Worm (Caenorhabditis elegans) whole organism, young adult: Measurements from ENCODE around the gene ugtp-1.

Experiments used
- B0019.2 ChIP-seq: fragments of 200-800 bp; sonication (Bioruptor generic); conservative IDR thresholded peaks from 2 replicates; pipeline ENCODE4 v1.3.6; 2022; ENCODE audit warnings: missing genetic modification reagents, missing genetic modification characterization, missing compliant biosample characterization
- C06A6.2 ChIP-seq: fragments of 200-800 bp; sonication (Bioruptor generic); conservative IDR thresholded peaks from 2 replicates; pipeline ENCODE4 v1.3.6; 2022; ENCODE audit warnings: missing genetic modification characterization, missing compliant biosample characterization
- F22D6.2 ChIP-seq: sonication (generic microtip); optimal IDR thresholded peaks from 2 replicates; lab custom pipeline; 2016; ENCODE audit warnings: mild to moderate bottlenecking, missing genetic modification characterization, missing compliant biosample characterization
- F33H1.4 ChIP-seq: fragments of 200-800 bp; sonication (Bioruptor generic); IDR thresholded peaks from 2 replicates; pipeline ENCODE4 v1.3.6; 2022; ENCODE audit warnings: missing genetic modification reagents, missing genetic modification characterization, missing compliant biosample characterization
- F52B5.7 ChIP-seq: sonication (generic microtip); optimal IDR thresholded peaks from 2 replicates; lab custom pipeline; 2016; ENCODE audit warnings: mild to moderate bottlenecking, missing genetic modification characterization, missing compliant biosample characterization
- T07F8.4 ChIP-seq: sonication (generic microtip); optimal IDR thresholded peaks from 2 replicates; lab custom pipeline; 2016; ENCODE audit warnings: mild to moderate bottlenecking, missing genetic modification characterization, moderate library complexity, missing compliant biosample characterization
- Y53F4B.3 ChIP-seq: fragments of 200-800 bp; sonication (Bioruptor generic); IDR thresholded peaks from 2 replicates; pipeline ENCODE4 v1.3.6; 2022; ENCODE audit warnings: missing genetic modification reagents, missing genetic modification characterization, missing compliant biosample characterization
- Y67H2A.10 ChIP-seq: fragments of 200-800 bp; sonication (Bioruptor generic); conservative IDR thresholded peaks from 2 replicates; pipeline ENCODE4 v1.3.6; 2022; ENCODE audit warnings: missing genetic modification reagents, missing genetic modification characterization, missing compliant biosample characterization
- Y79H2A.3 ChIP-seq: fragments of 200-800 bp; sonication (Bioruptor generic); conservative IDR thresholded peaks from 2 replicates; pipeline ENCODE4 v1.3.6; 2022; ENCODE audit warnings: missing genetic modification reagents, missing genetic modification characterization, missing compliant biosample characterization
- Y95B8A.8 ChIP-seq: fragments of 200-800 bp; sonication (Bioruptor generic); IDR thresholded peaks from 2 replicates; pipeline ENCODE4 v1.3.6; 2022; ENCODE audit warnings: missing genetic modification reagents, missing genetic modification characterization, missing compliant biosample characterization
- ZK185.1 ChIP-seq: sonication (generic microtip); optimal IDR thresholded peaks from 2 replicates; lab custom pipeline; 2016; ENCODE audit warnings: mild to moderate bottlenecking, missing genetic modification characterization, missing compliant biosample characterization; ENCODE audit not compliant: poor library complexity, severe bottlenecking
- ama-1 ChIP-seq, 3 experiments: fragments of 150-350 bp in 1 of 3; sonication (generic microtip) in 2 of 3; optimal IDR thresholded peaks; 2 replicates each; lab custom pipeline; 2014 to 2018; ENCODE audit warnings: missing biosample characterization in 2 of 3, missing genetic modification characterization in 2 of 3, missing genetic modification reagents in 2 of 3
- attf-3 ChIP-seq: fragments of 200-800 bp; sonication (Bioruptor generic); conservative IDR thresholded peaks from 2 replicates; pipeline ENCODE4 v1.3.6; 2022; ENCODE audit warnings: missing genetic modification reagents, missing genetic modification characterization, missing compliant biosample characterization
- attf-5 ChIP-seq: fragments of 200-800 bp; sonication (Bioruptor generic); optimal IDR thresholded peaks from 2 replicates; lab custom pipeline; 2018; ENCODE audit warnings: mild to moderate bottlenecking, missing genetic modification characterization, missing compliant biosample characterization
- ccch-3 ChIP-seq: fragments of 200-800 bp; sonication (Bioruptor generic); optimal IDR thresholded peaks from 2 replicates; lab custom pipeline; 2018; ENCODE audit warnings: mild to moderate bottlenecking, missing genetic modification characterization, missing compliant biosample characterization
- ceh-91 ChIP-seq: fragments of 200-800 bp; sonication (Bioruptor generic); IDR thresholded peaks from 2 replicates; pipeline ENCODE4 v1.3.6; 2022; ENCODE audit warnings: missing genetic modification reagents, missing genetic modification characterization, missing compliant biosample characterization
- egl-44 ChIP-seq: fragments of 200-800 bp; sonication (Bioruptor generic); IDR thresholded peaks from 2 replicates; pipeline ENCODE4 v1.3.6; 2022; ENCODE audit warnings: missing genetic modification reagents, missing genetic modification characterization, missing compliant biosample characterization
- gei-17 ChIP-seq: fragments of 200-800 bp; sonication (Bioruptor generic); optimal IDR thresholded peaks from 2 replicates; lab custom pipeline; 2018; ENCODE audit warnings: mild to moderate bottlenecking, missing genetic modification characterization, missing compliant biosample characterization
- hlh-12 ChIP-seq: sonication (generic microtip); optimal IDR thresholded peaks from 2 replicates; lab custom pipeline; 2016; ENCODE audit warnings: missing genetic modification characterization, missing compliant biosample characterization
- lag-1 ChIP-seq: fragments of 200-800 bp; sonication (Bioruptor generic); IDR thresholded peaks from 2 replicates; pipeline ENCODE4 v1.3.6; 2022; ENCODE audit warnings: missing genetic modification reagents, missing genetic modification characterization, missing compliant biosample characterization
- lin-26 ChIP-seq: fragments of 200-800 bp; sonication (Bioruptor generic); IDR thresholded peaks from 2 replicates; pipeline ENCODE4 v1.3.6; 2022; ENCODE audit warnings: missing genetic modification reagents, missing genetic modification characterization, missing compliant biosample characterization
- lin-40 ChIP-seq: sonication (generic microtip); optimal IDR thresholded peaks from 2 replicates; lab custom pipeline; 2016; ENCODE audit warnings: missing genetic modification characterization, mild to moderate bottlenecking, missing compliant biosample characterization, missing genotype, missing genetic modification reagents
- lir-1 ChIP-seq: fragments of 200-800 bp; sonication (Bioruptor generic); conservative IDR thresholded peaks from 2 replicates; pipeline ENCODE4 v1.3.6; 2022; ENCODE audit warnings: missing genetic modification reagents, missing genetic modification characterization, missing compliant biosample characterization
- madf-10 ChIP-seq: sonication (generic microtip); optimal IDR thresholded peaks from 2 replicates; lab custom pipeline; 2016; ENCODE audit warnings: mild to moderate bottlenecking, missing genetic modification characterization, missing compliant biosample characterization
- mcd-1 ChIP-seq: fragments of 200-800 bp; sonication (Bioruptor generic); IDR thresholded peaks from 2 replicates; pipeline ENCODE4 v1.3.6; 2022; ENCODE audit warnings: missing genetic modification reagents, missing genetic modification characterization, missing compliant biosample characterization
- nfyb-1 ChIP-seq: fragments of 200-800 bp; sonication (Bioruptor generic); IDR thresholded peaks from 2 replicates; pipeline ENCODE4 v1.3.6; 2022; ENCODE audit warnings: missing genetic modification reagents, missing genetic modification characterization, missing compliant biosample characterization
- nhr-179 ChIP-seq: sonication (generic microtip); optimal IDR thresholded peaks from 2 replicates; lab custom pipeline; 2016; ENCODE audit warnings: mild to moderate bottlenecking, missing genetic modification characterization, missing compliant biosample characterization
- pha-4 ChIP-seq: fragments of 150-350 bp; sonication (generic microtip); optimal IDR thresholded peaks from 2 replicates; lab custom pipeline; 2014; ENCODE audit warnings: missing biosample characterization, missing genetic modification reagents, missing genetic modification characterization
- sdz-38 ChIP-seq: sonication (generic microtip); optimal IDR thresholded peaks from 2 replicates; lab custom pipeline; 2016; ENCODE audit warnings: missing genotype, missing genetic modification characterization, missing compliant biosample characterization
- snpc-1.3 ChIP-seq: sonication (generic microtip); optimal IDR thresholded peaks from 2 replicates; lab custom pipeline; 2017; ENCODE audit warnings: missing genetic modification characterization, mild to moderate bottlenecking, missing compliant biosample characterization, antibody characterized with exemption, moderate library complexity, missing genotype, missing genetic modification reagents; ENCODE audit not compliant: insufficient read depth
- tbp1 ChIP-seq: fragments of 200-800 bp; sonication (Bioruptor generic); optimal IDR thresholded peaks from 2 replicates; lab custom pipeline; 2018; ENCODE audit warnings: mild to moderate bottlenecking, missing genetic modification characterization, missing compliant biosample characterization
- unc-62 ChIP-seq: fragments of 150-350 bp; optimal IDR thresholded peaks from 2 replicates; lab custom pipeline; 2014; ENCODE audit warnings: missing biosample characterization, missing genetic modification reagents, missing genetic modification characterization
- ztf-28 ChIP-seq: fragments of 200-800 bp; sonication (Bioruptor generic); IDR thresholded peaks from 2 replicates; pipeline ENCODE4 v1.3.6; 2022; ENCODE audit warnings: missing genetic modification reagents, missing genetic modification characterization, missing compliant biosample characterization
- ztf-6 ChIP-seq: fragments of 200-800 bp; sonication (Bioruptor generic); IDR thresholded peaks from 2 replicates; pipeline ENCODE4 v1.3.6; 2022; ENCODE audit warnings: missing genetic modification reagents, missing genetic modification characterization, missing compliant biosample characterization

The ugtp-1 gene

DNA sequence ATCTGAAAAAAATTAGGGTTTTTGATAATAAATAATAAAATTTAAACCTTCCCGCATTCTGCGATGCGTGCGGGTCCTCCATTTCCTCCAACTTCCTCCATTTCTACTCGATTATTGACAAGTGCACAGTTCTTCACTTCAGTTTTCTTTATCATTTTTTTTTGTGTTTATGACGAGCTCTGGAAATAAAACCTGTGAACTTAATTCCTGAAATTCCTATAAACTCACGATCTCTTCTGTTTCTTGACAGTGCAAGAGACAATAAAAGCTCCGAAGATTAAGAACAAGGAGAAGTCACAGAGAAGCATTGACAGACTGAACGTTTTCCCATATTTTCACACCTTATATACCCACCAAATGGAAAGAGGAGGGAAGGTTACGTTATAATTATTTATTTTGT, 21.3 kb upstream of the ugtp-1 start, which contains the start of gene K02D10.3:
Gene K02D10.3 (minus strand): TSS at position 101 of the 400 bp plus-strand sequence.
- no peak for TF ChIP-seq F33H1.4 (GFP tag; lab: Robert Waterston, UW)
- TF ChIP-seq ZK185.1 (tag; lab: Kevin White, UChicago): no peak
- no peak for TF ChIP-seq lag-1 (GFP tag; lab: Robert Waterston, UW)
- TF ChIP-seq F52B5.7 (tag; lab: Kevin White, UChicago): no peak
- no peak for TF ChIP-seq ztf-6 (GFP tag; lab: Robert Waterston, UW)
- TF ChIP-seq attf-5 (GFP tag; lab: Kevin White, UChicago): no peak
- no peak for TF ChIP-seq unc-62 (GFP tag; lab: Kevin White, UChicago)
- no peak for TF ChIP-seq attf-3 (GFP tag; lab: Robert Waterston, UW)
- TF ChIP-seq mcd-1 (GFP tag; lab: Robert Waterston, UW): no peak
- no peak for TF ChIP-seq egl-44 (GFP tag; lab: Robert Waterston, UW)
- no peak for TF ChIP-seq hlh-12
- TF ChIP-seq pha-4: no peak
- TF ChIP-seq T07F8.4 (tag; lab: Kevin White, UChicago): no peak
- no peak for TF ChIP-seq Y79H2A.3 (GFP tag; lab: Robert Waterston, UW)
- TF ChIP-seq ztf-28 (GFP tag; lab: Robert Waterston, UW): no peak
- TF ChIP-seq sdz-38 (tag; lab: Kevin White, UChicago): no peak
- TF ChIP-seq lin-40: no peak

DNA sequence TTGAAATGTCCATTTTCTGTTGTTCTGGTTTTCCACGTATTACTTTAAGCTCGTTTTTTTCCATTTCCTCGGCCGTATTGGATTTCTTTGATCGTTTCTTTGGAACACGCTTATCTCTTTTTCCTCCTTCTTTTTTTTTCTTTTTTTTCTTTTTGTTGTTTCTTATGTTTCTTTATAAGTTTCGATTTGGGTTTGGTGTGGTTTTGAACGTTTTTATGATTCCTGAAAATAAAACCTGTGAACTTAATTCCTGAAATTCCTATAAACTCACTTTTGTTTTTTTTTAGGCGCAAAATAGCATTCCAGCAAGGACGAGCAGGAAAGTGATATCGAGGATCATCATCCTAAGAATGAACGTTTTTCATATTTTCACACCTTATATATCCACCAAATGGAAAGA, 20.7 kb upstream of the ugtp-1 start, which contains the start of gene K02D10.2:
Gene K02D10.2 (minus strand): TSS at position 101 of the 400 bp plus-strand sequence.
- no peak for TF ChIP-seq F52B5.7 (tag; lab: Kevin White, UChicago)
- no peak for TF ChIP-seq lin-26 (GFP tag; lab: Robert Waterston, UW)
- TF ChIP-seq Y67H2A.10 (GFP tag; lab: Robert Waterston, UW): no peak
- no peak for TF ChIP-seq F22D6.2 (tag; lab: Kevin White, UChicago)
- no peak for TF ChIP-seq nfyb-1 (GFP tag; lab: Robert Waterston, UW)
- no peak for TF ChIP-seq ceh-91
- no peak for TF ChIP-seq tbp1 (GFP tag; lab: Kevin White, UChicago)
- no peak for TF ChIP-seq Y53F4B.3 (GFP tag; lab: Robert Waterston, UW)
- TF ChIP-seq lir-1 (GFP tag; lab: Robert Waterston, UW): no peak
- TF ChIP-seq B0019.2 (GFP tag; lab: Robert Waterston, UW): no peak
- no peak for TF ChIP-seq madf-10 (tag; lab: Kevin White, UChicago)
- TF ChIP-seq Y79H2A.3 (GFP tag; lab: Robert Waterston, UW): no peak
- no peak for TF ChIP-seq mcd-1 (GFP tag; lab: Robert Waterston, UW)
- TF ChIP-seq ccch-3: no peak
- no peak for TF ChIP-seq Y95B8A.8

DNA sequence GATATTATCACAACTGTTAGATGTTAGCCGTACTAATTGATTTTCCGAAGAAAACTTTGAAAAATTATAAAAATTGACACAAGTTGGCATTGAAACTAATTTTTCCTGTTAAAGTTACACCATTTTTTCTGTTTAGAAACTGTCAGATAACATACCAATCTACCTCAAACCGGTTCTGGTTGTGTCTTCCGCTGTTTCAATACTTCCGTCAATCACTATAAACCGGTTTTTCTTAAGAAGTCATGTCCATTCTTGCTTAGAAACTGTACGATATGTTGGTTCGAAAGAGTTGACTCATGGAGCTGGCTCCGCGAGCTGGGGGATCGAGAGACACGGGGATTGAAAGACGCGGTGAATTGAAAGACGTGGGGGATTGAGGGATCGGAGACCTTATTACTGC, 19.7 kb upstream of the ugtp-1 start:
- no peak for TF ChIP-seq nhr-179 (tag; lab: Kevin White, UChicago)
- peak; percentile 59; the same call in 1 of the 2 replicates for TF ChIP-seq lin-26 (GFP tag; lab: Robert Waterston, UW)

DNA sequence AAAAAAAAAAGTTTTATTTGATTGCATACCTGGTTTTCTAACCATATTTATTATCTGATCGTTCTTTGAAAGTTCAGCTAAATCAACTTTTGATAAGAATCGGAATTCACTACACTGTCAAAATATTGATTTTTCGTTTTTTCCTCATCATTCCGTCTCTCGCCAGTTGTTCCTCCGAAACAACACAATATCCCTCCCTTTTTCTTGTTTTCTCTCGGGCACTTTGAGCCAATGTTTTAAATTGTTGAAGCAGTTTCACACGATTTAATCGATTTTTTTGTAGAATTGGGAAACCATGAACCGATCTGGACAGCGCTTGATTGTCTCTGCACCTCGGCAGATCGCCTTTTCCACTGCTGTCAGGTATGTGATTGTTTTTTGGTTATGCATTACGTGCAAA, 18.7 kb upstream of the ugtp-1 start, which contains the start of gene K02D10.1:
Gene K02D10.1 (plus strand): TSS at position 284 of the 400 bp plus-strand sequence.
- TF ChIP-seq snpc-1.3 (tag; lab: Kevin White, UChicago) (no peak), ama-1 (optimal IDR thresholded peaks at IDR 0.05; lab: Kevin White, UChicago) (peak; percentile 56), ama-1 (GFP tag; optimal IDR thresholded peaks at IDR 0.05; lab: Kevin White, UChicago) (no peak), C06A6.2 (GFP tag; lab: Robert Waterston, UW) (no peak), gei-17 (GFP tag; lab: Kevin White, UChicago) (no peak), ceh-91 (no peak)
